Fruit fly (Drosophila melanogaster) whole organism, embryonic: Measurements from ENCODE around the gene HDAC3.

Experiments
- Bdp1 ChIP-seq: fragments of 200-800 bp; sonication (Bioruptor generic); optimal IDR thresholded peaks from 3 replicates; lab custom pipeline; 2016; ENCODE audit warnings: missing biosample characterization, missing genetic modification characterization
- Bgb ChIP-seq: fragments of 200-800 bp; sonication (Bioruptor generic); IDR thresholded peaks from 2 replicates; pipeline ENCODE4 v1.3.6; 2022; ENCODE audit warnings: missing biosample characterization, missing genetic modification characterization; ENCODE audit not compliant: partially characterized antibody
- CG10209 ChIP-seq: fragments of 200-800 bp; sonication (Bioruptor generic); optimal IDR thresholded peaks from 3 replicates; lab custom pipeline; 2017; ENCODE audit warnings: missing biosample characterization, mild to moderate bottlenecking, missing genetic modification characterization, missing genetic modification reagents
- CG10267 ChIP-seq: fragments of 200-800 bp; sonication (Bioruptor generic); optimal IDR thresholded peaks from 2 replicates; lab custom pipeline; 2018; ENCODE audit warnings: missing biosample characterization, mild to moderate bottlenecking, missing genetic modification characterization, moderate library complexity
- CG10979 ChIP-seq: fragments of 200-800 bp; sonication (Bioruptor generic); optimal IDR thresholded peaks from 2 replicates; lab custom pipeline; 2018; ENCODE audit warnings: missing biosample characterization, mild to moderate bottlenecking, missing genetic modification characterization, moderate library complexity
- CG11723 ChIP-seq: fragments of 200-800 bp; sonication (Bioruptor generic); optimal IDR thresholded peaks from 2 replicates; lab custom pipeline; 2017; ENCODE audit warnings: missing biosample characterization, mild to moderate bottlenecking, missing genetic modification characterization
- CG12769 ChIP-seq: fragments of 200-800 bp; sonication (Bioruptor generic); optimal IDR thresholded peaks from 2 replicates; lab custom pipeline; 2019; ENCODE audit warnings: missing biosample characterization, mild to moderate bottlenecking, missing genetic modification characterization, moderate library complexity
- CG14441 ChIP-seq: fragments of 200-800 bp; sonication (Bioruptor generic); IDR thresholded peaks from 2 replicates; pipeline ENCODE4 v1.3.6; 2022; ENCODE audit warnings: missing biosample characterization, missing genetic modification characterization
- CG16813 ChIP-seq: fragments of 200-800 bp; sonication (Bioruptor generic); IDR thresholded peaks from 3 replicates; pipeline ENCODE4 v1.3.6; 2022; ENCODE audit warnings: missing biosample characterization, missing genetic modification characterization; ENCODE audit not compliant: partially characterized antibody
- CG16815 ChIP-seq: fragments of 200-800 bp; sonication (Bioruptor generic); optimal IDR thresholded peaks from 3 replicates; lab custom pipeline; 2017; ENCODE audit warnings: missing biosample characterization, mild to moderate bottlenecking, missing genetic modification characterization
- CG18599 ChIP-seq: fragments of 200-800 bp; sonication (Bioruptor generic); optimal IDR thresholded peaks from 3 replicates; lab custom pipeline; 2017; ENCODE audit warnings: missing biosample characterization, missing genetic modification characterization, mild to moderate bottlenecking, moderate library complexity, missing genetic modification reagents
- CG31388 ChIP-seq: fragments of 200-800 bp; sonication (Bioruptor generic); optimal IDR thresholded peaks from 2 replicates; lab custom pipeline; 2016; ENCODE audit warnings: missing biosample characterization, missing genetic modification characterization
- CG3163 ChIP-seq: fragments of 200-800 bp; sonication (Bioruptor generic); optimal IDR thresholded peaks from 3 replicates; lab custom pipeline; 2016; ENCODE audit warnings: missing biosample characterization, missing genetic modification characterization
- CG34376 ChIP-seq: fragments of 200-800 bp; sonication (Bioruptor generic); optimal IDR thresholded peaks from 2 replicates; lab custom pipeline; 2018; ENCODE audit warnings: missing biosample characterization, mild to moderate bottlenecking, missing genetic modification characterization
- CG43689 ChIP-seq: fragments of 200-800 bp; sonication (Bioruptor generic); IDR thresholded peaks from 2 replicates; pipeline ENCODE4 v1.3.6; 2022; ENCODE audit warnings: missing biosample characterization, missing genetic modification characterization
- CG6254 ChIP-seq: fragments of 200-800 bp; sonication (Bioruptor generic); optimal IDR thresholded peaks from 3 replicates; lab custom pipeline; 2017; ENCODE audit warnings: mild to moderate bottlenecking, missing biosample characterization, missing genetic modification reagents, missing genetic modification characterization
- CG6683 ChIP-seq: fragments of 200-800 bp; sonication (Bioruptor generic); optimal IDR thresholded peaks from 2 replicates; lab custom pipeline; 2017; ENCODE audit warnings: missing biosample characterization, mild to moderate bottlenecking, missing genetic modification characterization, missing genetic modification reagents
- CG7556 ChIP-seq: fragments of 200-800 bp; sonication (Bioruptor generic); optimal IDR thresholded peaks from 2 replicates; lab custom pipeline; 2017; ENCODE audit warnings: missing biosample characterization, mild to moderate bottlenecking, missing genetic modification characterization
- CG9609 ChIP-seq: fragments of 200-800 bp; sonication (Bioruptor generic); optimal IDR thresholded peaks from 3 replicates; lab custom pipeline; 2016; ENCODE audit warnings: missing biosample characterization, missing genetic modification characterization
- CkIIα-i1 ChIP-seq: fragments of 200-800 bp; sonication (Bioruptor generic); IDR thresholded peaks from 2 replicates; pipeline ENCODE4 v1.3.6; 2022; ENCODE audit warnings: missing biosample characterization, missing genetic modification characterization
- Dip3 ChIP-seq: fragments of 200-800 bp; sonication (Bioruptor generic); optimal IDR thresholded peaks from 3 replicates; lab custom pipeline; 2016; ENCODE audit warnings: missing biosample characterization, missing genetic modification characterization
- Dref ChIP-seq: fragments of 200-800 bp; sonication (Bioruptor generic); IDR thresholded peaks from 2 replicates; pipeline ENCODE4 v1.3.6; 2022; ENCODE audit warnings: missing biosample characterization, missing genetic modification characterization
- E2f2 ChIP-seq: fragments of 200-800 bp; sonication (Bioruptor generic); IDR thresholded peaks from 2 replicates; pipeline ENCODE4 v1.3.6; 2022; ENCODE audit warnings: missing biosample characterization, missing genetic modification characterization
- Ets97D ChIP-seq: fragments of 200-800 bp; sonication (Bioruptor generic); optimal IDR thresholded peaks from 3 replicates; lab custom pipeline; 2016; ENCODE audit warnings: missing biosample characterization, missing genetic modification characterization
- Gsc ChIP-seq: fragments of 200-800 bp; sonication (Bioruptor generic); IDR thresholded peaks from 2 replicates; pipeline ENCODE4 v1.3.6; 2022; ENCODE audit warnings: missing biosample characterization, missing genetic modification characterization
- HHEX ChIP-seq: fragments of 200-800 bp; sonication (Bioruptor generic); optimal IDR thresholded peaks from 3 replicates; lab custom pipeline; 2017; ENCODE audit warnings: missing biosample characterization, mild to moderate bottlenecking, missing genetic modification characterization, missing genetic modification reagents
- HLH4C ChIP-seq: fragments of 200-800 bp; sonication (Bioruptor generic); IDR thresholded peaks from 3 replicates; pipeline ENCODE4 v1.3.6; 2022; ENCODE audit warnings: missing biosample characterization, missing genetic modification characterization; ENCODE audit not compliant: partially characterized antibody
- Hr51 ChIP-seq, 2 experiments: fragments of 200-800 bp; sonication (Bioruptor generic); optimal IDR thresholded peaks; 2 replicates in 1 of 2; 3 replicates in 1 of 2; lab custom pipeline; 2016 to 2018; ENCODE audit warnings: missing biosample characterization in 2 of 2, missing genetic modification characterization in 2 of 2, mild to moderate bottlenecking in 1 of 2, moderate library complexity in 1 of 2
- Kr ChIP-seq: fragments of 200-800 bp; sonication (Bioruptor generic); optimal IDR thresholded peaks from 2 replicates; lab custom pipeline; 2017; ENCODE audit warnings: missing biosample characterization, mild to moderate bottlenecking, missing genetic modification characterization
- MESR4 ChIP-seq: fragments of 200-800 bp; sonication (Bioruptor generic); optimal IDR thresholded peaks from 2 replicates; lab custom pipeline; 2018; ENCODE audit warnings: missing biosample characterization, mild to moderate bottlenecking, missing genetic modification characterization, moderate library complexity
- Meics ChIP-seq: fragments of 200-800 bp; sonication (Bioruptor generic); optimal IDR thresholded peaks from 2 replicates; lab custom pipeline; 2017; ENCODE audit warnings: missing biosample characterization, mild to moderate bottlenecking, missing genetic modification characterization
- Xbp1 ChIP-seq: fragments of 200-800 bp; sonication (Bioruptor generic); optimal IDR thresholded peaks from 3 replicates; lab custom pipeline; 2016; ENCODE audit warnings: missing biosample characterization, mild to moderate bottlenecking, missing genetic modification characterization
- ato ChIP-seq: fragments of 200-800 bp; sonication (Bioruptor generic); IDR thresholded peaks from 2 replicates; pipeline ENCODE4 v1.3.6; 2022; ENCODE audit warnings: missing biosample characterization, missing genetic modification characterization; ENCODE audit not compliant: partially characterized antibody
- chif ChIP-seq, 2 experiments: fragments of 200-800 bp; sonication (Bioruptor generic); optimal IDR thresholded peaks; 3 replicates each; lab custom pipeline; 2016; ENCODE audit warnings: missing biosample characterization in 2 of 2, missing genetic modification characterization in 2 of 2
- chm ChIP-seq: fragments of 200-800 bp; sonication (Bioruptor generic); IDR thresholded peaks from 2 replicates; pipeline ENCODE4 v1.3.6; 2022; ENCODE audit warnings: missing biosample characterization, missing genetic modification characterization
- corto ChIP-seq: fragments of 200-800 bp; sonication (Bioruptor generic); optimal IDR thresholded peaks from 2 replicates; lab custom pipeline; 2016; ENCODE audit warnings: missing biosample characterization, mild to moderate bottlenecking, missing genetic modification characterization, moderate library complexity
- croc ChIP-seq: fragments of 200-800 bp; sonication (Bioruptor generic); conservative IDR thresholded peaks from 3 replicates; pipeline ENCODE4 v1.3.6; 2022; ENCODE audit warnings: missing biosample characterization, missing genetic modification characterization
- dan ChIP-seq: fragments of 200-800 bp; sonication (Bioruptor generic); IDR thresholded peaks from 2 replicates; pipeline ENCODE4 v1.3.6; 2022; ENCODE audit warnings: missing biosample characterization, missing genetic modification characterization
- dmrt11E ChIP-seq: fragments of 200-800 bp; sonication (Bioruptor generic); optimal IDR thresholded peaks from 3 replicates; lab custom pipeline; 2018; ENCODE audit warnings: missing biosample characterization, mild to moderate bottlenecking, missing genetic modification characterization, moderate library complexity
- dmrt99B ChIP-seq: fragments of 200-800 bp; sonication (Bioruptor generic); optimal IDR thresholded peaks from 2 replicates; lab custom pipeline; 2018; ENCODE audit warnings: missing biosample characterization, mild to moderate bottlenecking, missing genetic modification characterization, moderate library complexity
- ewg ChIP-seq: fragments of 200-800 bp; sonication (Bioruptor generic); optimal IDR thresholded peaks from 3 replicates; lab custom pipeline; 2017; ENCODE audit warnings: mild to moderate bottlenecking, missing biosample characterization, missing genetic modification reagents, missing genetic modification characterization
- jing ChIP-seq: fragments of 200-800 bp; sonication (Bioruptor generic); optimal IDR thresholded peaks from 2 replicates; lab custom pipeline; 2018; ENCODE audit warnings: missing biosample characterization, mild to moderate bottlenecking, missing genetic modification characterization
- lilli ChIP-seq: fragments of 200-800 bp; sonication (Bioruptor generic); optimal IDR thresholded peaks from 3 replicates; lab custom pipeline; 2016; ENCODE audit warnings: missing biosample characterization, missing genetic modification characterization
- odd ChIP-seq: fragments of 200-800 bp; sonication (Bioruptor generic); optimal IDR thresholded peaks from 2 replicates; lab custom pipeline; 2017; ENCODE audit warnings: missing biosample characterization, mild to moderate bottlenecking, missing genetic modification characterization
- pita ChIP-seq: fragments of 200-800 bp; sonication (Bioruptor generic); optimal IDR thresholded peaks from 2 replicates; lab custom pipeline; 2017; ENCODE audit warnings: missing biosample characterization, mild to moderate bottlenecking, missing genetic modification characterization
- ro ChIP-seq: fragments of 200-800 bp; sonication (Bioruptor generic); IDR thresholded peaks from 2 replicates; pipeline ENCODE4 v1.3.6; 2022; ENCODE audit warnings: missing biosample characterization, missing genetic modification characterization
- so ChIP-seq: fragments of 200-800 bp; sonication (Bioruptor generic); IDR thresholded peaks from 3 replicates; pipeline ENCODE4 v1.3.6; 2022; ENCODE audit warnings: missing biosample characterization, missing genetic modification characterization
- tio ChIP-seq: fragments of 200-800 bp; sonication (Bioruptor generic); optimal IDR thresholded peaks from 2 replicates; lab custom pipeline; 2017; ENCODE audit warnings: missing biosample characterization, missing genetic modification characterization, inconsistent platforms
- ttk ChIP-seq: fragments of 200-800 bp; sonication (Bioruptor generic); IDR thresholded peaks from 2 replicates; pipeline ENCODE4 v2.1.2; 2022; ENCODE audit warnings: missing biosample characterization, missing genetic modification characterization
- vvl ChIP-seq: fragments of 200-800 bp; sonication (Bioruptor generic); IDR thresholded peaks from 2 replicates; pipeline ENCODE4 v1.3.6; 2022; ENCODE audit warnings: missing biosample characterization, missing genetic modification characterization

The HDAC3 gene

DNA sequence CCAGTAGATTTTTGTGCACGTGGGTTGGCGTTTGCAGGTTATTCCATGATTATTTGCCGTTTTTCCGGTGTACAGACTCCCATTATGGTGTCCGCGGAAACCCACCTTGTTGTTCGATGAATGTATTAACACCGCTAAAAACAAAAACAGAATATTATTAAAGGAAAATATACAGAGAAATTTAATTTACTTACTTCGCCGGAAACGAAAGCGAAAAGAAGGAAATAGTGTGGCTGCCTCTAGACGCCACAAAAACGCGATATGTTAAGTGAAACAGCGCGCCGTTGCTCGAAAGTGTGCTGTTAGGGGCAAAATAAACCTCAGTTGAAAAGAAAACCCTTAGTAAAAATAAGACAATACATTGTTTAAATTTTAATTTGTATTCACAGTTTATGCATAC is 7.5 kb downstream of the HDAC3 start, which contains the start of gene RpL35A (continued):
- TF ChIP-seq CG43689 (GFP tag; lab: Robert Waterston, UW): no peak
- no peak for TF ChIP-seq pita (GFP tag; lab: Kevin White, UChicago)
- peak; percentile 90 for TF ChIP-seq chm (GFP tag; lab: Robert Waterston, UW)
- no peak for TF ChIP-seq Gsc
- TF ChIP-seq vvl (GFP tag; lab: Robert Waterston, UW): peak; percentile 69
- no peak for TF ChIP-seq ro (GFP tag; lab: Robert Waterston, UW)
- TF ChIP-seq CG3163 (GFP tag; lab: Kevin White, UChicago): no peak
- TF ChIP-seq dan (GFP tag; lab: Robert Waterston, UW): no peak
- TF ChIP-seq Ets97D (GFP tag; lab: Kevin White, UChicago): peak; percentile 99
- TF ChIP-seq CG7556: no peak
- TF ChIP-seq E2f2 (GFP tag; lab: Robert Waterston, UW): peak; percentile 21
- no peak for TF ChIP-seq HLH4C (GFP tag; lab: Robert Waterston, UW)
- TF ChIP-seq Meics (GFP tag; lab: Kevin White, UChicago): peak; percentile 87
- peak; percentile 76 for TF ChIP-seq CG11723
- TF ChIP-seq CG9609: peak; percentile 50
- TF ChIP-seq CG6683: peak; percentile 48
- peak; percentile 60 for TF ChIP-seq CG10979 (tag; lab: Kevin White, UChicago)
- TF ChIP-seq dmrt99B: peak; percentile 57
- no peak for TF ChIP-seq CG16813 (GFP tag; lab: Robert Waterston, UW)
- TF ChIP-seq CG10209 (GFP tag; lab: Kevin White, UChicago): peak; percentile 60
- peak; percentile 84; the same call in 2 of the 3 replicates for TF ChIP-seq so (GFP tag; lab: Robert Waterston, UW)
- peak; percentile 79 for TF ChIP-seq CG18599 (GFP tag; lab: Kevin White, UChicago)
- TF ChIP-seq MESR4: peak; percentile 99
- peak; percentile 96 for TF ChIP-seq CG34376 (GFP tag; lab: Kevin White, UChicago)
- no peak for TF ChIP-seq CG12769 (tag; lab: Kevin White, UChicago)
- peak; percentile 63 for TF ChIP-seq lilli (GFP tag; lab: Kevin White, UChicago)
- no peak for TF ChIP-seq CG16815 (GFP tag; lab: Kevin White, UChicago)
- peak; percentile 37 to 65 for TF ChIP-seq chif (GFP tag; optimal IDR thresholded peaks at IDR 0.05; lab: Kevin White, UChicago)
- TF ChIP-seq HHEX (GFP tag; lab: Kevin White, UChicago): peak; percentile 89
- peak; percentile 38 for TF ChIP-seq CG31388
- TF ChIP-seq Bgb (GFP tag; lab: Robert Waterston, UW): no peak
- peak; percentile 55 for TF ChIP-seq Bdp1 (GFP tag; lab: Kevin White, UChicago)
- peak; percentile 51 for TF ChIP-seq Xbp1
- TF ChIP-seq Kr (GFP tag; lab: Kevin White, UChicago): peak; percentile 72
- 0 out of 2 replicates have a peak, but pooled peaks have one; percentile 25 for TF ChIP-seq CG14441 (GFP tag; lab: Robert Waterston, UW)
- no peak for TF ChIP-seq tio (GFP tag; lab: Kevin White, UChicago)
- TF ChIP-seq Dip3 (GFP tag; lab: Kevin White, UChicago): peak; percentile 33
- TF ChIP-seq ewg: peak; percentile 50
- peak; percentile 67 for TF ChIP-seq CG10267 (tag; lab: Kevin White, UChicago)
- TF ChIP-seq dmrt11E (tag; lab: Kevin White, UChicago): peak; percentile 61
- TF ChIP-seq ato (GFP tag; lab: Robert Waterston, UW): no peak
- no peak for TF ChIP-seq corto
- TF ChIP-seq croc (GFP tag; lab: Robert Waterston, UW): no peak
- peak; percentile 63 for TF ChIP-seq Hr51 (GFP tag; optimal IDR thresholded peaks at IDR 0.05; lab: Kevin White, UChicago)
- TF ChIP-seq Dref (GFP tag; lab: Robert Waterston, UW): peak; percentile 40
- peak; percentile 40; the same call in 1 of the 2 replicates for TF ChIP-seq ttk (GFP tag; lab: Robert Waterston, UW)
- no peak for TF ChIP-seq CkIIα-i1
- TF ChIP-seq jing (GFP tag; lab: Kevin White, UChicago): no peak
- peak; percentile 59 for TF ChIP-seq CG6254 (GFP tag; lab: Kevin White, UChicago)
- peak; percentile 85 for TF ChIP-seq odd (GFP tag; lab: Kevin White, UChicago)
